Fruit fly (Drosophila melanogaster) whole organism, embryonic: ENCODE data around the gene Ant2.

Experiments
- Atf3 ChIP-seq: fragments of 200-800 bp; sonication (Bioruptor generic); optimal IDR thresholded peaks from 3 replicates; lab custom pipeline; 2016; ENCODE audit warnings: missing biosample characterization, missing genetic modification characterization
- CG10321 ChIP-seq: fragments of 200-800 bp; sonication (Bioruptor generic); IDR thresholded peaks from 2 replicates; pipeline ENCODE4 v1.3.6; 2022; ENCODE audit warnings: missing biosample characterization, missing genetic modification characterization
- CG13123 ChIP-seq: fragments of 200-800 bp; sonication (Bioruptor generic); optimal IDR thresholded peaks from 2 replicates; lab custom pipeline; 2016; ENCODE audit warnings: missing biosample characterization, missing genetic modification characterization
- CG14860 ChIP-seq: fragments of 200-800 bp; sonication (Bioruptor generic); IDR thresholded peaks from 3 replicates; pipeline ENCODE4 v1.3.6; 2022; ENCODE audit warnings: missing biosample characterization, missing genetic modification characterization; ENCODE audit not compliant: partially characterized antibody
- CG15011 ChIP-seq: fragments of 200-800 bp; sonication (Bioruptor generic); optimal IDR thresholded peaks from 3 replicates; lab custom pipeline; 2018; ENCODE audit warnings: missing biosample characterization, mild to moderate bottlenecking, missing genetic modification characterization
- CG15601 ChIP-seq: fragments of 200-800 bp; sonication (Bioruptor generic); optimal IDR thresholded peaks from 3 replicates; lab custom pipeline; 2019; ENCODE audit warnings: missing biosample characterization, mild to moderate bottlenecking, missing genetic modification characterization, moderate library complexity
- CG17359 ChIP-seq: fragments of 200-800 bp; sonication (Bioruptor generic); optimal IDR thresholded peaks from 3 replicates; lab custom pipeline; 2018; ENCODE audit warnings: missing biosample characterization, mild to moderate bottlenecking, missing genetic modification characterization, moderate library complexity
- CG17829 ChIP-seq: fragments of 200-800 bp; optimal IDR thresholded peaks from 2 replicates; lab custom pipeline; 2019; ENCODE audit warnings: missing biosample characterization, mild to moderate bottlenecking, missing genetic modification characterization, moderate library complexity
- CG18476 ChIP-seq: fragments of 200-800 bp; sonication (Bioruptor generic); optimal IDR thresholded peaks from 2 replicates; lab custom pipeline; 2016; ENCODE audit warnings: missing biosample characterization, mild to moderate bottlenecking, missing genetic modification characterization
- CG18599 ChIP-seq: fragments of 200-800 bp; sonication (Bioruptor generic); optimal IDR thresholded peaks from 3 replicates; lab custom pipeline; 2017; ENCODE audit warnings: missing biosample characterization, missing genetic modification characterization, mild to moderate bottlenecking, moderate library complexity, missing genetic modification reagents
- CG18619 ChIP-seq: fragments of 200-800 bp; sonication (Bioruptor generic); optimal IDR thresholded peaks from 3 replicates; lab custom pipeline; 2017; ENCODE audit warnings: missing biosample characterization, mild to moderate bottlenecking, missing genetic modification characterization
- CG3065 ChIP-seq: fragments of 200-800 bp; sonication (Bioruptor generic); optimal IDR thresholded peaks from 2 replicates; lab custom pipeline; 2016; ENCODE audit warnings: missing biosample characterization, missing genetic modification characterization
- CG31224 ChIP-seq: fragments of 200-800 bp; sonication (Bioruptor generic); IDR thresholded peaks from 2 replicates; pipeline ENCODE4 v1.3.6; 2022; ENCODE audit warnings: missing biosample characterization, missing genetic modification characterization
- CG3281 ChIP-seq: fragments of 200-800 bp; sonication (Bioruptor generic); optimal IDR thresholded peaks from 3 replicates; lab custom pipeline; 2017; ENCODE audit warnings: missing biosample characterization, mild to moderate bottlenecking, missing genetic modification characterization
- CG3726 ChIP-seq: fragments of 200-800 bp; sonication (Bioruptor generic); IDR thresholded peaks from 3 replicates; pipeline ENCODE4, ENCODE4 v1.3.6; 2022; ENCODE audit warnings: missing biosample characterization, missing genetic modification characterization
- CG3847 ChIP-seq: fragments of 200-800 bp; sonication (Bioruptor generic); IDR thresholded peaks from 2 replicates; pipeline ENCODE4 v1.3.6; 2022; ENCODE audit warnings: missing biosample characterization, missing genetic modification characterization
- CG4424 ChIP-seq: fragments of 200-800 bp; sonication (Bioruptor generic); optimal IDR thresholded peaks from 3 replicates; lab custom pipeline; 2016; ENCODE audit warnings: missing biosample characterization, missing genetic modification characterization
- CG6683 ChIP-seq: fragments of 200-800 bp; sonication (Bioruptor generic); optimal IDR thresholded peaks from 2 replicates; lab custom pipeline; 2017; ENCODE audit warnings: missing biosample characterization, mild to moderate bottlenecking, missing genetic modification characterization, missing genetic modification reagents
- CG7271 ChIP-seq: fragments of 200-800 bp; sonication (Bioruptor generic); optimal IDR thresholded peaks from 2 replicates; lab custom pipeline; 2018; ENCODE audit warnings: missing biosample characterization, mild to moderate bottlenecking, missing genetic modification characterization, moderate library complexity
- CG8944 ChIP-seq: fragments of 200-800 bp; sonication (Bioruptor generic); optimal IDR thresholded peaks from 3 replicates; lab custom pipeline; 2016; ENCODE audit warnings: missing biosample characterization, missing genetic modification characterization
- CHES-1-like ChIP-seq: fragments of 200-800 bp; sonication (Bioruptor generic); optimal IDR thresholded peaks from 2 replicates; lab custom pipeline; 2016; ENCODE audit warnings: missing biosample characterization, missing genetic modification characterization
- D ChIP-seq, 2 experiments: fragments of 200-800 bp in 1 of 2; fragments of >200 bp in 1 of 2; sonication (Bioruptor generic) in 1 of 2; optimal IDR thresholded peaks; 2 replicates in 1 of 2; 3 replicates in 1 of 2; lab custom pipeline; 2017; ENCODE audit warnings: mild to moderate bottlenecking in 1 of 2, missing biosample characterization in 1 of 2, missing genetic modification characterization in 1 of 2, missing genetic modification reagents in 1 of 2
- Dll ChIP-seq: fragments of 200-800 bp; sonication (Bioruptor generic); IDR thresholded peaks from 4 replicates; pipeline ENCODE4 v1.3.6; 2022; ENCODE audit warnings: missing biosample characterization, missing genetic modification characterization; ENCODE audit not compliant: partially characterized antibody
- ERR ChIP-seq: fragments of 200-800 bp; sonication (Bioruptor generic); optimal IDR thresholded peaks from 2 replicates; lab custom pipeline; 2016; ENCODE audit warnings: missing biosample characterization, missing genetic modification characterization
- HHEX ChIP-seq: fragments of 200-800 bp; sonication (Bioruptor generic); optimal IDR thresholded peaks from 3 replicates; lab custom pipeline; 2017; ENCODE audit warnings: missing biosample characterization, mild to moderate bottlenecking, missing genetic modification characterization, missing genetic modification reagents
- HmgZ ChIP-seq: fragments of 200-800 bp; sonication (Bioruptor generic); optimal IDR thresholded peaks from 2 replicates; lab custom pipeline; 2018; ENCODE audit warnings: missing biosample characterization, mild to moderate bottlenecking, missing genetic modification characterization
- Lhr ChIP-seq: fragments of 200-800 bp; sonication (Bioruptor generic); optimal IDR thresholded peaks from 3 replicates; lab custom pipeline; 2017; ENCODE audit warnings: mild to moderate bottlenecking, missing biosample characterization, missing genetic modification reagents, missing genetic modification characterization
- Mes4 ChIP-seq: fragments of 200-800 bp; sonication (Bioruptor generic); optimal IDR thresholded peaks from 2 replicates; lab custom pipeline; 2016; ENCODE audit warnings: missing biosample characterization, missing genetic modification characterization
- NC2α ChIP-seq: fragments of 200-800 bp; sonication (Bioruptor generic); optimal IDR thresholded peaks from 2 replicates; lab custom pipeline; 2016; ENCODE audit warnings: missing biosample characterization, missing genetic modification characterization
- Optix ChIP-seq: fragments of 200-800 bp; sonication (Bioruptor generic); IDR thresholded peaks from 3 replicates; pipeline ENCODE4 v1.3.6; 2022; ENCODE audit warnings: missing biosample characterization, missing genetic modification characterization
- Pdp1 ChIP-seq, 2 experiments: fragments of 200-800 bp; sonication (Bioruptor generic); optimal IDR thresholded peaks; 3 replicates each; lab custom pipeline; 2016; ENCODE audit warnings: missing biosample characterization in 2 of 2, missing genetic modification characterization in 2 of 2, mild to moderate bottlenecking in 1 of 2, moderate library complexity in 1 of 2
- Sry-β ChIP-seq: fragments of 200-800 bp; sonication (Bioruptor generic); optimal IDR thresholded peaks from 2 replicates; lab custom pipeline; 2018; ENCODE audit warnings: missing biosample characterization, mild to moderate bottlenecking, missing genetic modification characterization, moderate library complexity
- YL-1 ChIP-seq: fragments of 200-800 bp; sonication (Bioruptor generic); optimal IDR thresholded peaks from 3 replicates; lab custom pipeline; 2017; ENCODE audit warnings: missing biosample characterization, mild to moderate bottlenecking, missing genetic modification characterization
- abd-A ChIP-seq: fragments of 200-800 bp; sonication (Bioruptor generic); optimal IDR thresholded peaks from 3 replicates; lab custom pipeline; 2019; ENCODE audit warnings: missing biosample characterization, mild to moderate bottlenecking, missing genetic modification characterization, moderate library complexity
- ato ChIP-seq: fragments of 200-800 bp; sonication (Bioruptor generic); IDR thresholded peaks from 2 replicates; pipeline ENCODE4 v1.3.6; 2022; ENCODE audit warnings: missing biosample characterization, missing genetic modification characterization; ENCODE audit not compliant: partially characterized antibody
- bowl ChIP-seq: fragments of 200-800 bp; sonication (Bioruptor generic); IDR thresholded peaks from 2 replicates; pipeline ENCODE4 v1.3.6; 2022; ENCODE audit warnings: missing biosample characterization, missing genetic modification characterization
- cad ChIP-seq: fragments of >200 bp; optimal IDR thresholded peaks from 2 replicates; lab custom pipeline; 2017; ENCODE audit warnings: missing biosample characterization, missing genetic modification characterization
- crp ChIP-seq, 2 experiments: fragments of 200-800 bp; sonication (Bioruptor generic); optimal IDR thresholded peaks; 2 replicates in 1 of 2; 3 replicates in 1 of 2; lab custom pipeline; 2017; ENCODE audit warnings: missing biosample characterization in 2 of 2, missing genetic modification characterization in 2 of 2, mild to moderate bottlenecking in 1 of 2, moderate library complexity in 1 of 2
- fu2 ChIP-seq: fragments of 200-800 bp; sonication (Bioruptor generic); optimal IDR thresholded peaks from 2 replicates; lab custom pipeline; 2016; ENCODE audit warnings: missing biosample characterization, missing genetic modification characterization
- her ChIP-seq: fragments of 200-800 bp; sonication (Bioruptor generic); optimal IDR thresholded peaks from 2 replicates; lab custom pipeline; 2016; ENCODE audit warnings: missing biosample characterization, missing genetic modification characterization
- insv ChIP-seq, 2 experiments: fragments of 200-800 bp; sonication (Bioruptor generic); optimal IDR thresholded peaks; 3 replicates each; lab custom pipeline; 2016 to 2018; ENCODE audit warnings: missing biosample characterization in 2 of 2, missing genetic modification characterization in 2 of 2
- inv ChIP-seq: fragments of 200-800 bp; sonication (Bioruptor generic); IDR thresholded peaks from 2 replicates; pipeline ENCODE4 v1.3.6; 2022; ENCODE audit warnings: missing biosample characterization, missing genetic modification characterization; ENCODE audit not compliant: partially characterized antibody
- nmo ChIP-seq: fragments of 200-800 bp; sonication (Bioruptor generic); optimal IDR thresholded peaks from 2 replicates; lab custom pipeline; 2018; ENCODE audit warnings: missing biosample characterization, mild to moderate bottlenecking, missing genetic modification characterization, moderate library complexity
- sna ChIP-seq: fragments of 200-800 bp; sonication (Bioruptor generic); IDR thresholded peaks from 2 replicates; pipeline ENCODE4 v1.3.6; 2022; ENCODE audit warnings: missing biosample characterization, missing genetic modification characterization; ENCODE audit not compliant: partially characterized antibody
- sqz ChIP-seq: fragments of 200-800 bp; sonication (Bioruptor generic); optimal IDR thresholded peaks from 3 replicates; lab custom pipeline; 2018; ENCODE audit warnings: missing biosample characterization, mild to moderate bottlenecking, missing genetic modification characterization
- sug ChIP-seq: fragments of 200-800 bp; optimal IDR thresholded peaks from 2 replicates; lab custom pipeline; 2019; ENCODE audit warnings: missing biosample characterization, mild to moderate bottlenecking, missing genetic modification characterization, moderate library complexity
- tll ChIP-seq, 2 experiments: fragments of 200-800 bp in 1 of 2; fragments of >200 bp in 1 of 2; sonication (Bioruptor generic) in 1 of 2; optimal IDR thresholded peaks; 2 replicates each; lab custom pipeline; 2017 to 2019; ENCODE audit warnings: missing biosample characterization in 2 of 2, missing genetic modification characterization in 2 of 2, mild to moderate bottlenecking in 1 of 2, moderate library complexity in 1 of 2
- wor ChIP-seq: fragments of 200-800 bp; sonication (Bioruptor generic); IDR thresholded peaks from 2 replicates; pipeline ENCODE4 v1.3.6; 2022; ENCODE audit warnings: missing biosample characterization, missing genetic modification characterization
- zen ChIP-seq: fragments of 200-800 bp; sonication (Bioruptor generic); optimal IDR thresholded peaks from 3 replicates; lab custom pipeline; 2018; ENCODE audit warnings: missing biosample characterization, mild to moderate bottlenecking, missing genetic modification characterization, moderate library complexity

The Ant2 gene

DNA sequence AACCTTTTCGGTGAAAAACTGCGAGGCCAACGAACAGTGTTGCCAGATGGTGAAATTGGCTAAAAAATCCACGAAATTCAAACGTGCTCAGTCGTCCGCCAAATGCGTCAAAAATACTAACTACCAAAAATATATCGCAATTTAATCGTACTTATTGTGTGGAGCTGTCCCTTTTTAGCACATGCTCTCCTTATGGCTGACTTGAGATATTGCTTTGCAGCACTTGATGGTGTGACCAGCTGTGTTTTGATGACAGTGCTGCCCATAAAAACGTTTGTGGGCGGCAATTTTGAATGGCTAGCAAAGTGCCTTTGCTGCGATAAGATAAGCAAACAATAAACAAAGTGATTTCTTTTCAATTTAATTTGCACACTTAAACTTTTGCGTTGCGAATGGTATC, 22.5 kb downstream of the Ant2 start, which contains the start of gene Tango5 (continued):
- TF ChIP-seq CG15601 (tag; lab: Kevin White, UChicago) (peak; percentile 42), ERR (GFP tag; lab: Kevin White, UChicago) (no peak), Pdp1 (GFP tag; optimal IDR thresholded peaks at IDR 0.05; lab: Kevin White, UChicago) (peak in 1 of 2 experiments; percentile 40), tll (GFP tag; optimal IDR thresholded peaks at IDR 0.05; lab: Kevin White, UChicago) (peak in 1 of 2 experiments; percentile 34), CG13123 (GFP tag; lab: Kevin White, UChicago) (no peak), D (optimal IDR thresholded peaks at IDR 0.05; lab: Kevin White, UChicago) (peak; percentile 22), D (GFP tag; optimal IDR thresholded peaks at IDR 0.05; lab: Kevin White, UChicago) (no peak), nmo (GFP tag; lab: Kevin White, UChicago) (peak; percentile 69), CG18476 (GFP tag; lab: Kevin White, UChicago) (no peak), abd-A (peak; percentile 88), Mes4 (GFP tag; lab: Kevin White, UChicago) (no peak), CG3726 (GFP tag; lab: Robert Waterston, UW) (no peak), Atf3 (GFP tag; lab: Kevin White, UChicago) (no peak), ato (GFP tag; lab: Robert Waterston, UW) (no peak), fu2 (GFP tag; lab: Kevin White, UChicago) (no peak), CG18599 (GFP tag; lab: Kevin White, UChicago) (no peak), CG7271 (no peak), CG3847 (GFP tag; lab: Robert Waterston, UW) (peak; percentile 68), inv (GFP tag; lab: Robert Waterston, UW) (peak; percentile 37; the same call in 1 of the 2 replicates), crp (GFP tag; optimal IDR thresholded peaks at IDR 0.05; lab: Kevin White, UChicago) (peak in 1 of 2 experiments; percentile 19), CG6683 (GFP tag; lab: Kevin White, UChicago) (no peak), CG17359 (tag; lab: Kevin White, UChicago) (no peak), insv (GFP tag; optimal IDR thresholded peaks at IDR 0.05; lab: Kevin White, UChicago) (peak in 1 of 2 experiments; percentile 16), YL-1 (GFP tag; lab: Kevin White, UChicago) (peak; percentile 21), CHES-1-like (peak; percentile 21), HHEX (GFP tag; lab: Kevin White, UChicago) (no peak), Sry-β (GFP tag; lab: Kevin White, UChicago) (no peak), sqz (GFP tag; lab: Kevin White, UChicago) (no peak), CG4424 (GFP tag; lab: Kevin White, UChicago) (no peak), CG18619 (GFP tag; lab: Kevin White, UChicago) (no peak), Dll (GFP tag; lab: Robert Waterston, UW) (peak; percentile 49; the same call in 2 of the 4 replicates), CG15011 (GFP tag; lab: Kevin White, UChicago) (no peak), sug (tag; lab: Kevin White, UChicago) (peak; percentile 27), Lhr (GFP tag; lab: Kevin White, UChicago) (peak; percentile 79), cad (GFP tag; lab: Kevin White, UChicago) (no peak), CG10321 (GFP tag; lab: Robert Waterston, UW) (peak; percentile 93), HmgZ (tag; lab: Kevin White, UChicago) (peak; percentile 73), CG8944 (GFP tag; lab: Kevin White, UChicago) (no peak), CG3281 (GFP tag; lab: Kevin White, UChicago) (no peak), CG14860 (GFP tag; lab: Robert Waterston, UW) (0 out of 3 replicates have a peak, but pooled peaks have one; percentile 17), bowl (no peak), Optix (no peak), sna (GFP tag; lab: Robert Waterston, UW) (peak; percentile 56; the same call in 1 of the 2 replicates), wor (GFP tag; lab: Robert Waterston, UW) (no peak), NC2α (GFP tag; lab: Kevin White, UChicago) (no peak), CG31224 (GFP tag; lab: Robert Waterston, UW) (no peak), zen (peak; percentile 32), her (GFP tag; lab: Kevin White, UChicago) (peak; percentile 72), CG17829 (tag; lab: Kevin White, UChicago) (peak; percentile 48), CG3065 (GFP tag; lab: Kevin White, UChicago) (no peak)
